Worm (Caenorhabditis elegans) whole organism, L4 larva: ENCODE measurements around the gene F32D8.4.

Experiments used
- D1046.2 ChIP-seq: fragments of 200-800 bp; sonication (Bioruptor generic); IDR thresholded peaks from 2 replicates; pipeline ENCODE4 v1.3.6; 2022; ENCODE audit warnings: missing genetic modification characterization, missing compliant biosample characterization
- T20F7.1 ChIP-seq: fragments of 200-800 bp; sonication (Bioruptor generic); optimal IDR thresholded peaks from 2 replicates; lab custom pipeline; 2018; ENCODE audit warnings: mild to moderate bottlenecking, missing genetic modification characterization, missing compliant biosample characterization
- Y48G9A.11 ChIP-seq: fragments of 200-800 bp; sonication (Bioruptor generic); IDR thresholded peaks from 2 replicates; pipeline ENCODE4 v1.3.6; 2022; ENCODE audit warnings: missing genetic modification reagents, missing genetic modification characterization, missing compliant biosample characterization
- ZK337.2 ChIP-seq: fragments of 200-800 bp; sonication (Bioruptor generic); IDR thresholded peaks from 2 replicates; pipeline ENCODE4 v1.3.6; 2022; ENCODE audit warnings: missing genetic modification reagents, missing genetic modification characterization, missing compliant biosample characterization
- ZK546.5 ChIP-seq, 2 experiments: sonication (generic microtip); optimal IDR thresholded peaks; 2 replicates each; lab custom pipeline; 2017; ENCODE audit warnings: missing biosample characterization in 2 of 2, missing genetic modification characterization in 2 of 2
- aha-1 ChIP-seq: fragments of 150-350 bp; peaks from one replicate; lab custom pipeline; 2014; ENCODE audit warnings: missing biosample characterization, missing genetic modification characterization
- attf-4 ChIP-seq: sonication (generic microtip); optimal IDR thresholded peaks from 3 replicates; lab custom pipeline; 2017; ENCODE audit warnings: missing biosample characterization, missing genetic modification characterization
- ceh-32 ChIP-seq: sonication (generic microtip); optimal IDR thresholded peaks from 2 replicates; lab custom pipeline; 2016; ENCODE audit warnings: mild to moderate bottlenecking, missing genetic modification characterization, missing compliant biosample characterization; ENCODE audit not compliant: poor library complexity
- ces-1 ChIP-seq: fragments of 150-350 bp; sonication (generic microtip); optimal IDR thresholded peaks from 4 replicates; lab custom pipeline; 2014; ENCODE audit warnings: missing biosample characterization, missing genetic modification reagents, missing genetic modification characterization
- daf-16 ChIP-seq, 3 experiments: sonication (generic microtip); optimal IDR thresholded peaks; 2 replicates each; lab custom pipeline; 2016 to 2017; ENCODE audit warnings: missing genetic modification characterization in 3 of 3, missing genetic modification reagents in 3 of 3, mild to moderate bottlenecking in 2 of 3, missing compliant biosample characterization in 2 of 3, missing biosample characterization in 1 of 3, moderate library complexity in 1 of 3
- daf-8 ChIP-seq: fragments of 200-800 bp; sonication (Bioruptor generic); IDR thresholded peaks from 2 replicates; pipeline ENCODE4 v1.3.6; 2022; ENCODE audit warnings: missing genetic modification characterization, missing compliant biosample characterization
- dpl-1 ChIP-seq: fragments of 150-350 bp; optimal IDR thresholded peaks from 2 replicates; lab custom pipeline; 2014; ENCODE audit warnings: missing biosample characterization, missing genetic modification reagents, missing genetic modification characterization
- duxl-1 ChIP-seq: sonication (generic microtip); optimal IDR thresholded peaks from 2 replicates; lab custom pipeline; 2016; ENCODE audit warnings: mild to moderate bottlenecking, missing genetic modification characterization, moderate library complexity, missing compliant biosample characterization; ENCODE audit not compliant: poor library complexity
- dve-1 ChIP-seq: sonication (generic microtip); optimal IDR thresholded peaks from 2 replicates; lab custom pipeline; 2017; ENCODE audit warnings: antibody characterized with exemption, mild to moderate bottlenecking, missing genetic modification characterization, missing compliant biosample characterization; ENCODE audit not compliant: insufficient read depth
- gei-8 ChIP-seq: fragments of 200-800 bp; sonication (Bioruptor generic); optimal IDR thresholded peaks from 2 replicates; lab custom pipeline; 2018; ENCODE audit warnings: mild to moderate bottlenecking, missing genetic modification characterization, missing compliant biosample characterization
- hlh-30 ChIP-seq: sonication (generic microtip); optimal IDR thresholded peaks from 2 replicates; lab custom pipeline; 2017; ENCODE audit warnings: antibody characterized with exemption, mild to moderate bottlenecking, missing genetic modification characterization, missing compliant biosample characterization; ENCODE audit not compliant: insufficient read depth
- jun-1 ChIP-seq: fragments of 150-350 bp; optimal IDR thresholded peaks from 2 replicates; lab custom pipeline; 2014; ENCODE audit warnings: missing biosample characterization, missing genetic modification reagents, missing genetic modification characterization
- lim-7 ChIP-seq: fragments of 200-800 bp; sonication (Bioruptor generic); IDR thresholded peaks from 2 replicates; pipeline ENCODE4 v1.3.6; 2022; ENCODE audit warnings: missing genetic modification characterization, missing compliant biosample characterization
- lin-13 ChIP-seq: fragments of 150-350 bp; optimal IDR thresholded peaks from 2 replicates; lab custom pipeline; 2014; ENCODE audit warnings: missing biosample characterization, missing genetic modification reagents, missing genetic modification characterization
- lsy-2 ChIP-seq, 2 experiments: fragments of 150-350 bp in 1 of 2; sonication (generic microtip) in 1 of 2; optimal IDR thresholded peaks; 2 replicates each; lab custom pipeline; 2014 to 2017; ENCODE audit warnings: missing biosample characterization in 2 of 2, missing genetic modification characterization in 2 of 2
- madf-5 ChIP-seq, 2 experiments: fragments of 200-800 bp; sonication (Bioruptor generic); IDR thresholded peaks; 2 replicates each; pipeline ENCODE4 v1.3.6; 2022; ENCODE audit warnings: missing compliant biosample characterization in 2 of 2, missing genetic modification characterization in 2 of 2
- mdl-1 ChIP-seq, 2 experiments: fragments of 150-350 bp in 1 of 2; sonication (generic microtip) in 1 of 2; optimal IDR thresholded peaks; 2 replicates each; lab custom pipeline; 2014 to 2017; ENCODE audit warnings: missing biosample characterization in 2 of 2, missing genetic modification characterization in 2 of 2
- mep-1 ChIP-seq: fragments of 150-350 bp; sonication (generic microtip); optimal IDR thresholded peaks from 3 replicates; lab custom pipeline; 2014; ENCODE audit warnings: missing biosample characterization, missing genetic modification characterization
- mxl-2 ChIP-seq: fragments of 200-800 bp; sonication (Bioruptor generic); conservative IDR thresholded peaks from 2 replicates; pipeline ENCODE4 v1.3.6; 2022; ENCODE audit warnings: missing genetic modification reagents, missing genetic modification characterization, missing compliant biosample characterization
- mxl-3 ChIP-seq: fragments of 200-800 bp; sonication (Bioruptor generic); optimal IDR thresholded peaks from 2 replicates; lab custom pipeline; 2018; ENCODE audit warnings: mild to moderate bottlenecking, missing genetic modification characterization, missing compliant biosample characterization
- nhr-10 ChIP-seq: fragments of 150-350 bp; optimal IDR thresholded peaks from 2 replicates; lab custom pipeline; 2014; ENCODE audit warnings: missing biosample characterization, missing genetic modification characterization
- nhr-11 ChIP-seq: fragments of 150-350 bp; optimal IDR thresholded peaks from 2 replicates; lab custom pipeline; 2014; ENCODE audit warnings: missing biosample characterization, missing genetic modification characterization
- nhr-111 ChIP-seq: fragments of 200-800 bp; sonication (Bioruptor generic); optimal IDR thresholded peaks from 2 replicates; lab custom pipeline; 2018; ENCODE audit warnings: mild to moderate bottlenecking, missing genetic modification characterization, missing compliant biosample characterization
- nhr-25 ChIP-seq: sonication (generic microtip); optimal IDR thresholded peaks from 2 replicates; lab custom pipeline; 2017; ENCODE audit warnings: missing genetic modification characterization, mild to moderate bottlenecking, missing compliant biosample characterization, antibody characterized with exemption, moderate library complexity, borderline replicate concordance; ENCODE audit not compliant: insufficient read depth
- nhr-28 ChIP-seq: fragments of 150-350 bp; optimal IDR thresholded peaks from 2 replicates; lab custom pipeline; 2014; ENCODE audit warnings: missing biosample characterization, missing genetic modification characterization
- nhr-41 ChIP-seq: fragments of 200-800 bp; sonication (Bioruptor generic); IDR thresholded peaks from 2 replicates; pipeline ENCODE4 v1.3.6; 2022; ENCODE audit warnings: missing genetic modification reagents, missing genetic modification characterization, missing compliant biosample characterization
- nhr-48 ChIP-seq: sonication (generic microtip); optimal IDR thresholded peaks from 2 replicates; lab custom pipeline; 2016; ENCODE audit warnings: mild to moderate bottlenecking, missing genetic modification characterization, missing compliant biosample characterization
- nhr-6 ChIP-seq: fragments of 150-350 bp; optimal IDR thresholded peaks from 2 replicates; lab custom pipeline; 2014; ENCODE audit warnings: missing biosample characterization, missing genetic modification characterization
- nhr-77 ChIP-seq: fragments of 150-350 bp; optimal IDR thresholded peaks from 2 replicates; lab custom pipeline; 2014; ENCODE audit warnings: missing biosample characterization, missing genetic modification characterization
- pha-4 ChIP-seq, 2 experiments: fragments of 150-350 bp in 1 of 2; fragments of 200-800 bp in 1 of 2; sonication (Bioruptor generic) in 1 of 2; IDR thresholded peaks in 1 of 2; optimal IDR thresholded peaks in 1 of 2; 2 replicates each; pipeline versions ENCODE4 v1.3.6 to Lab custom; 2014 to 2022; ENCODE audit warnings: missing genetic modification characterization in 2 of 2, missing genetic modification reagents in 2 of 2, missing biosample characterization in 1 of 2, missing compliant biosample characterization in 1 of 2
- php-3 ChIP-seq: fragments of 200-800 bp; sonication (Bioruptor generic); IDR thresholded peaks from 2 replicates; pipeline ENCODE4 v1.3.6; 2022; ENCODE audit warnings: missing genetic modification reagents, missing genetic modification characterization, missing compliant biosample characterization
- pqm-1 ChIP-seq: sonication (generic microtip); optimal IDR thresholded peaks from 2 replicates; lab custom pipeline; 2017; ENCODE audit warnings: missing biosample characterization, missing genetic modification characterization
- set-16 ChIP-seq: fragments of 200-800 bp; sonication (Bioruptor generic); IDR thresholded peaks from 2 replicates; pipeline ENCODE4 v1.3.6; 2022; ENCODE audit warnings: missing genetic modification reagents, missing genetic modification characterization, missing compliant biosample characterization
- skn-1 ChIP-seq: fragments of 150-350 bp; optimal IDR thresholded peaks from 2 replicates; lab custom pipeline; 2014; ENCODE audit warnings: missing biosample characterization, missing genetic modification characterization
- unc-62 ChIP-seq, 3 experiments: fragments of 150-350 bp in 1 of 3; sonication (generic microtip); optimal IDR thresholded peaks in 2 of 3; peaks in 1 of 3; 1 replicate in 1 of 3; 2 replicates in 2 of 3; lab custom pipeline; 2014 to 2017; ENCODE audit warnings: missing biosample characterization in 3 of 3, missing genetic modification characterization in 3 of 3, missing genetic modification reagents in 3 of 3, missing genotype in 1 of 3
- vab-7 ChIP-seq: fragments of 200-800 bp; sonication (Bioruptor generic); IDR thresholded peaks from 2 replicates; pipeline ENCODE4 v1.3.6; 2022; ENCODE audit warnings: missing genetic modification reagents, missing genetic modification characterization, missing compliant biosample characterization
- zfp-2 ChIP-seq: sonication (generic microtip); optimal IDR thresholded peaks from 2 replicates; lab custom pipeline; 2016; ENCODE audit warnings: mild to moderate bottlenecking, missing genetic modification characterization, missing compliant biosample characterization
- ztf-7 ChIP-seq: fragments of 150-350 bp; optimal IDR thresholded peaks from 2 replicates; lab custom pipeline; 2014; ENCODE audit warnings: missing biosample characterization, missing genetic modification characterization

The F32D8.4 gene

ce11 chrV:10874938-10875599 is 18.3 kb downstream of the F32D8.4 start (continued):
- TF ChIP-seq lin-13 (GFP tag; lab: Kevin White, UChicago) (no peak), nhr-77 (no peak), nhr-11 (tag; lab: Kevin White, UChicago) (no peak), mxl-3 (no peak), aha-1 (peak; percentile 79), ztf-7 (no peak), ZK337.2 (no peak), attf-4 (tag; lab: Kevin White, UChicago) (no peak), nhr-28 (tag; lab: Kevin White, UChicago) (no peak), nhr-111 (GFP tag; lab: Kevin White, UChicago) (no peak), zfp-2 (tag; lab: Kevin White, UChicago) (no peak), nhr-6 (tag; lab: Kevin White, UChicago) (no peak)

DNA sequence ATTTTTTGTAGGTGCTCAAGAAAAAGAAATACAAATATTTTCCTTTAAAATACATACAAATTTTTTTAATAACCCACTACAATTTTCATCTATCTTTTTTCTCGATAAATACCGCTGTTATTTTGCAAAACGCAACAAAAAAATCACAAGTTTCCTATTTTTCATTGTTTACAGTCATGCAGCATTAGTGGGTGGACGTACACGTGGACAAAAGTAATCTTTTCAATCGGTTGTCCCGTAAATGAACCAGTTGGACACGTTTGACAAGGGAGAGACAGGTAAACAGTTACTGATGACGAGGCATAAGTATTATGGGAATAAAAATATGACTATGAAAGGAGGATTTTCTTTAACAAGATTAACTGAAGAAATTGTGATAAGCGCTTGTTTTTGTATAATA is 20.2 kb downstream of the F32D8.4 start:
- TF ChIP-seq lsy-2 (tag; optimal IDR thresholded peaks at IDR 0.05; lab: Kevin White, UChicago): no peak
- peak in 1 of 2 experiments; percentile 18 for TF ChIP-seq mdl-1 (tag; optimal IDR thresholded peaks at IDR 0.05; lab: Kevin White, UChicago)
- no peak for TF ChIP-seq dpl-1 (GFP tag; lab: Kevin White, UChicago)
- TF ChIP-seq lim-7 (GFP tag; lab: Robert Waterston, UW): no peak
- TF ChIP-seq attf-4 (tag; lab: Kevin White, UChicago): no peak
- no peak for TF ChIP-seq set-16 (GFP tag; lab: Robert Waterston, UW)
- peak in 1 of 2 experiments; percentile 76 for TF ChIP-seq unc-62 (GFP tag; optimal IDR thresholded peaks at IDR 0.05 in 1 of 2; lab: Kevin White, UChicago)
- no peak for TF ChIP-seq unc-62 (tag; optimal IDR thresholded peaks at IDR 0.05; lab: Kevin White, UChicago)
- no peak for TF ChIP-seq jun-1 (tag; lab: Kevin White, UChicago)
- no peak for TF ChIP-seq daf-16 (GFP tag; optimal IDR thresholded peaks at IDR 0.05; lab: Kevin White, UChicago)
- TF ChIP-seq daf-16 (tag; optimal IDR thresholded peaks at IDR 0.05; lab: Kevin White, UChicago): peak; percentile 0
- peak; percentile 39 for TF ChIP-seq hlh-30 (tag; lab: Kevin White, UChicago)
- TF ChIP-seq nhr-77: no peak
- TF ChIP-seq skn-1 (tag; lab: Kevin White, UChicago): no peak
- no peak for TF ChIP-seq ces-1 (GFP tag; lab: Kevin White, UChicago)
- no peak for TF ChIP-seq nhr-25 (tag; lab: Kevin White, UChicago)
- TF ChIP-seq T20F7.1: no peak
- no peak for TF ChIP-seq daf-8
- TF ChIP-seq, all 104 proteins: peak for 4

DNA sequence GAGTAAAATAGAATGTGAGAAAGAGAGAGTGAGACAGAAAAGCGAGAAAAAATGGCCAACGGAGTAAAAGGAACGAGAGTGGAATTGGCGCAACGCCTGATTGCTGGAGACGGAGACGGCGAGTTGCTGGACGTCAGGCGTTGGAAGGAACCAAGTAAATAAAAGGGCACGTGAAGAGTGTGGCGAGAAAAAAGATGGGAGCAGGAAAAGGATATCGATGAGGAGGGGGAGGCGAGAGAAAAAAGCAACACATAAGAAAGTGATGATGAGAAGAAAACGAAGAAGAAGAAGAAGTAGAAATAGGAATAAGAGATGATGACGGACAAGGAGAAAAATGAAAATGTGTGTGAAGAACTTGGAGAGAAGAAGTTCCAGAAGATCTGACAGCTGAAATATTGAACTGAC is 21.9 kb downstream of the F32D8.4 start:
- no peak for TF ChIP-seq pqm-1 (tag; lab: Kevin White, UChicago)
- TF ChIP-seq lin-13 (GFP tag; lab: Kevin White, UChicago): peak; percentile 46
- TF ChIP-seq dve-1 (tag; lab: Kevin White, UChicago): peak; percentile 77
- TF ChIP-seq hlh-30 (tag; lab: Kevin White, UChicago): peak; percentile 99
- TF ChIP-seq mep-1: peak; percentile 89
- peak; percentile 76 to 79 for TF ChIP-seq lsy-2 (tag; optimal IDR thresholded peaks at IDR 0.05; lab: Kevin White, UChicago)
- TF ChIP-seq php-3 (GFP tag; lab: Robert Waterston, UW): no peak
- TF ChIP-seq unc-62 (GFP tag; optimal IDR thresholded peaks at IDR 0.05 in 1 of 2; lab: Kevin White, UChicago): peak in 1 of 2 experiments; percentile 95
- no peak for TF ChIP-seq unc-62 (tag; optimal IDR thresholded peaks at IDR 0.05; lab: Kevin White, UChicago)
- TF ChIP-seq ZK337.2: peak; percentile 43; the same call in 1 of the 2 replicates
- no peak for TF ChIP-seq nhr-41
- peak; percentile 12 for TF ChIP-seq ceh-32 (tag; lab: Kevin White, UChicago)
- no peak for TF ChIP-seq ZK546.5 (tag; optimal IDR thresholded peaks at IDR 0.05; lab: Kevin White, UChicago)
- no peak for TF ChIP-seq pha-4 (GFP tag; IDR thresholded peaks at IDR 0.05; lab: Robert Waterston, UW)
- TF ChIP-seq pha-4 (tag; optimal IDR thresholded peaks at IDR 0.05; lab: Kevin White, UChicago): peak; percentile 26
- TF ChIP-seq D1046.2: no peak
- no peak for TF ChIP-seq madf-5 (GFP tag; IDR thresholded peaks at IDR 0.05; lab: Robert Waterston, UW)
- no peak for TF ChIP-seq Y48G9A.11 (GFP tag; lab: Robert Waterston, UW)
- no peak for TF ChIP-seq skn-1 (tag; lab: Kevin White, UChicago)
- peak; percentile 42; the same call in 1 of the 2 replicates for TF ChIP-seq vab-7 (GFP tag; lab: Robert Waterston, UW)
- peak; percentile 59 for TF ChIP-seq nhr-10 (tag; lab: Kevin White, UChicago)
- TF ChIP-seq nhr-48: peak; percentile 28
- peak; percentile 47 for TF ChIP-seq gei-8
- peak; percentile 60; the same call in 1 of the 2 replicates for TF ChIP-seq set-16 (GFP tag; lab: Robert Waterston, UW)
- TF ChIP-seq mxl-2 (GFP tag; lab: Robert Waterston, UW): no peak
- no peak for TF ChIP-seq duxl-1 (tag; lab: Kevin White, UChicago)
